Fruit fly (Drosophila melanogaster) whole organism, embryonic: ENCODE results near the gene CG3841.

Experiments
- Abd-B ChIP-seq: fragments of 200-800 bp; sonication (Bioruptor generic); optimal IDR thresholded peaks from 2 replicates; lab custom pipeline; 2018; ENCODE audit warnings: missing biosample characterization, mild to moderate bottlenecking, missing genetic modification characterization, moderate library complexity
- Atf6 ChIP-seq: fragments of 200-800 bp; sonication (Bioruptor generic); IDR thresholded peaks from 2 replicates; pipeline ENCODE4 v1.3.6; 2022; ENCODE audit warnings: missing biosample characterization, missing genetic modification characterization
- Blimp-1 ChIP-seq: fragments of 200-800 bp; sonication (Bioruptor generic); optimal IDR thresholded peaks from 3 replicates; lab custom pipeline; 2018; ENCODE audit warnings: missing biosample characterization, missing genetic modification characterization, mild to moderate bottlenecking, moderate library complexity, missing genetic modification reagents
- CG10959 ChIP-seq: fragments of 200-800 bp; sonication (Bioruptor generic); IDR thresholded peaks from 2 replicates; pipeline ENCODE4 v1.3.6; 2022; ENCODE audit warnings: missing biosample characterization, missing genetic modification characterization
- CG11696 ChIP-seq: fragments of 200-800 bp; sonication (Bioruptor generic); IDR thresholded peaks from 2 replicates; pipeline ENCODE4 v1.3.6; 2022; ENCODE audit warnings: missing biosample characterization, missing genetic modification characterization
- CG13296 ChIP-seq: fragments of 200-800 bp; sonication (Bioruptor generic); optimal IDR thresholded peaks from 3 replicates; lab custom pipeline; 2018; ENCODE audit warnings: missing biosample characterization, mild to moderate bottlenecking, missing genetic modification characterization
- CG13424 ChIP-seq: fragments of 200-800 bp; sonication (Bioruptor generic); optimal IDR thresholded peaks from 2 replicates; lab custom pipeline; 2019; ENCODE audit warnings: missing biosample characterization, mild to moderate bottlenecking, missing genetic modification characterization, moderate library complexity
- CG17361 ChIP-seq: fragments of 200-800 bp; sonication (Bioruptor generic); IDR thresholded peaks from 3 replicates; pipeline ENCODE4 v1.3.6; 2022; ENCODE audit warnings: missing biosample characterization, missing genetic modification characterization
- CG18262 ChIP-seq: fragments of 200-800 bp; optimal IDR thresholded peaks from 3 replicates; lab custom pipeline; 2019; ENCODE audit warnings: missing biosample characterization, mild to moderate bottlenecking, missing genetic modification characterization, moderate library complexity
- CG18476 ChIP-seq: fragments of 200-800 bp; sonication (Bioruptor generic); optimal IDR thresholded peaks from 2 replicates; lab custom pipeline; 2016; ENCODE audit warnings: missing biosample characterization, mild to moderate bottlenecking, missing genetic modification characterization
- CG2199 ChIP-seq: fragments of 200-800 bp; sonication (Bioruptor generic); IDR thresholded peaks from 3 replicates; pipeline ENCODE4 v1.3.6; 2022; ENCODE audit warnings: missing biosample characterization, missing genetic modification characterization
- CG2712 ChIP-seq: fragments of 200-800 bp; optimal IDR thresholded peaks from 3 replicates; lab custom pipeline; 2019; ENCODE audit warnings: missing biosample characterization, mild to moderate bottlenecking, missing genetic modification characterization, moderate library complexity
- CG2875 ChIP-seq: fragments of 200-800 bp; sonication (Bioruptor generic); optimal IDR thresholded peaks from 2 replicates; lab custom pipeline; 2017; ENCODE audit warnings: missing biosample characterization, mild to moderate bottlenecking, missing genetic modification characterization, missing genetic modification reagents
- CG3407 ChIP-seq: fragments of 200-800 bp; sonication (Bioruptor generic); optimal IDR thresholded peaks from 2 replicates; lab custom pipeline; 2018; ENCODE audit warnings: missing biosample characterization, mild to moderate bottlenecking, missing genetic modification characterization
- CG4360 ChIP-seq: fragments of 200-800 bp; sonication (Bioruptor generic); IDR thresholded peaks from 2 replicates; pipeline ENCODE4 v1.3.6; 2022; ENCODE audit warnings: missing biosample characterization, missing genetic modification characterization
- CG4424 ChIP-seq: fragments of 200-800 bp; sonication (Bioruptor generic); optimal IDR thresholded peaks from 3 replicates; lab custom pipeline; 2016; ENCODE audit warnings: missing biosample characterization, missing genetic modification characterization
- CG5180 ChIP-seq: fragments of 200-800 bp; sonication (Bioruptor generic); optimal IDR thresholded peaks from 3 replicates; lab custom pipeline; 2017; ENCODE audit warnings: missing biosample characterization, missing genetic modification characterization, mild to moderate bottlenecking, moderate library complexity, missing genetic modification reagents
- CG6813 ChIP-seq: fragments of 200-800 bp; sonication (Bioruptor generic); optimal IDR thresholded peaks from 2 replicates; lab custom pipeline; 2017; ENCODE audit warnings: missing biosample characterization, missing genetic modification characterization, mild to moderate bottlenecking, moderate library complexity, missing genetic modification reagents
- CG6854 ChIP-seq: fragments of 200-800 bp; sonication (Bioruptor generic); optimal IDR thresholded peaks from 3 replicates; lab custom pipeline; 2017; ENCODE audit warnings: missing biosample characterization, mild to moderate bottlenecking, missing genetic modification characterization
- CG7839 ChIP-seq: fragments of 200-800 bp; sonication (Bioruptor generic); optimal IDR thresholded peaks from 3 replicates; lab custom pipeline; 2018; ENCODE audit warnings: missing biosample characterization, mild to moderate bottlenecking, missing genetic modification characterization, moderate library complexity
- CG8924 ChIP-seq: fragments of 200-800 bp; optimal IDR thresholded peaks from 3 replicates; lab custom pipeline; 2019; ENCODE audit warnings: missing biosample characterization, mild to moderate bottlenecking, missing genetic modification characterization, moderate library complexity
- CG9215 ChIP-seq: fragments of 200-800 bp; sonication (Bioruptor generic); IDR thresholded peaks from 2 replicates; pipeline ENCODE4 v1.3.6; 2022; ENCODE audit warnings: missing biosample characterization, missing genetic modification characterization
- D19A ChIP-seq: fragments of 200-800 bp; optimal IDR thresholded peaks from 3 replicates; lab custom pipeline; 2019; ENCODE audit warnings: missing biosample characterization, mild to moderate bottlenecking, missing genetic modification characterization, moderate library complexity
- ERR ChIP-seq: fragments of 200-800 bp; sonication (Bioruptor generic); optimal IDR thresholded peaks from 2 replicates; lab custom pipeline; 2016; ENCODE audit warnings: missing biosample characterization, missing genetic modification characterization
- Elba2 ChIP-seq: fragments of 200-800 bp; sonication (Bioruptor generic); optimal IDR thresholded peaks from 3 replicates; lab custom pipeline; 2016; ENCODE audit warnings: missing biosample characterization, missing genetic modification characterization
- GATAe ChIP-seq: fragments of 200-800 bp; sonication (Bioruptor generic); conservative IDR thresholded peaks from 2 replicates; pipeline ENCODE4 v1.3.6; 2022; ENCODE audit warnings: missing biosample characterization, missing genetic modification characterization
- Gsc ChIP-seq: fragments of 200-800 bp; sonication (Bioruptor generic); IDR thresholded peaks from 2 replicates; pipeline ENCODE4 v1.3.6; 2022; ENCODE audit warnings: missing biosample characterization, missing genetic modification characterization
- HmgZ ChIP-seq: fragments of 200-800 bp; sonication (Bioruptor generic); optimal IDR thresholded peaks from 2 replicates; lab custom pipeline; 2018; ENCODE audit warnings: missing biosample characterization, mild to moderate bottlenecking, missing genetic modification characterization
- Myb ChIP-seq: fragments of 200-800 bp; sonication (Bioruptor generic); optimal IDR thresholded peaks from 2 replicates; lab custom pipeline; 2016; ENCODE audit warnings: missing biosample characterization, missing genetic modification characterization
- Rfx ChIP-seq: fragments of 200-800 bp; sonication (Bioruptor generic); IDR thresholded peaks from 2 replicates; pipeline ENCODE4 v1.3.6; 2022; ENCODE audit warnings: missing biosample characterization, missing genetic modification characterization
- Spps ChIP-seq: fragments of 200-800 bp; sonication (Bioruptor generic); optimal IDR thresholded peaks from 2 replicates; lab custom pipeline; 2018; ENCODE audit warnings: missing biosample characterization, mild to moderate bottlenecking, missing genetic modification characterization
- TFAM ChIP-seq: fragments of 200-800 bp; sonication (Bioruptor generic); optimal IDR thresholded peaks from 2 replicates; lab custom pipeline; 2017; ENCODE audit warnings: missing biosample characterization, missing genetic modification characterization, inconsistent platforms
- Xrp1 ChIP-seq: fragments of 200-800 bp; sonication (Bioruptor generic); IDR thresholded peaks from 2 replicates; pipeline ENCODE4 v1.3.6; 2022; ENCODE audit warnings: missing biosample characterization, missing genetic modification characterization
- al ChIP-seq: fragments of 200-800 bp; sonication (Bioruptor generic); IDR thresholded peaks from 2 replicates; pipeline ENCODE4 v1.3.6; 2022; ENCODE audit warnings: missing biosample characterization, missing genetic modification characterization
- crol ChIP-seq: fragments of 200-800 bp; sonication (Bioruptor generic); IDR thresholded peaks from 2 replicates; pipeline ENCODE4 v1.3.6; 2022; ENCODE audit warnings: missing biosample characterization, missing genetic modification characterization
- dysf ChIP-seq: fragments of 200-800 bp; sonication (Bioruptor generic); IDR thresholded peaks from 3 replicates; pipeline ENCODE4 v1.3.6; 2022; ENCODE audit warnings: missing biosample characterization, missing genetic modification characterization
- fru ChIP-seq: fragments of >200 bp; optimal IDR thresholded peaks from 2 replicates; lab custom pipeline; 2017
- gcm ChIP-seq: fragments of 200-800 bp; sonication (Bioruptor generic); optimal IDR thresholded peaks from 2 replicates; lab custom pipeline; 2019; ENCODE audit warnings: missing biosample characterization, mild to moderate bottlenecking, missing genetic modification characterization, moderate library complexity
- gt ChIP-seq: fragments of 200-800 bp; sonication (Bioruptor generic); IDR thresholded peaks from 2 replicates; pipeline ENCODE4 v1.3.6; 2022; ENCODE audit warnings: missing biosample characterization, missing genetic modification characterization
- insv ChIP-seq, 2 experiments: fragments of 200-800 bp; sonication (Bioruptor generic); optimal IDR thresholded peaks; 3 replicates each; lab custom pipeline; 2016 to 2018; ENCODE audit warnings: missing biosample characterization in 2 of 2, missing genetic modification characterization in 2 of 2
- jumu ChIP-seq: fragments of 200-800 bp; sonication (Bioruptor generic); optimal IDR thresholded peaks from 3 replicates; lab custom pipeline; 2016; ENCODE audit warnings: missing biosample characterization, missing genetic modification characterization
- lov ChIP-seq, 2 experiments: fragments of 200-800 bp in 1 of 2; fragments of >200 bp in 1 of 2; sonication (Bioruptor generic) in 1 of 2; IDR thresholded peaks in 1 of 2; optimal IDR thresholded peaks in 1 of 2; 2 replicates in 1 of 2; 3 replicates in 1 of 2; pipeline versions ENCODE4 v1.3.6 to Lab custom; 2017 to 2022; ENCODE audit warnings: missing biosample characterization in 1 of 2, missing genetic modification characterization in 1 of 2
- mirr ChIP-seq: fragments of 200-800 bp; sonication (Bioruptor generic); optimal IDR thresholded peaks from 3 replicates; lab custom pipeline; 2018; ENCODE audit warnings: missing biosample characterization, mild to moderate bottlenecking, missing genetic modification characterization
- nerfin-2 ChIP-seq: fragments of 200-800 bp; sonication (Bioruptor generic); IDR thresholded peaks from 2 replicates; pipeline ENCODE4 v1.3.6; 2022; ENCODE audit warnings: missing biosample characterization, missing genetic modification characterization; ENCODE audit not compliant: partially characterized antibody
- phol ChIP-seq: fragments of 200-800 bp; sonication (Bioruptor generic); optimal IDR thresholded peaks from 3 replicates; lab custom pipeline; 2018; ENCODE audit warnings: missing biosample characterization, mild to moderate bottlenecking, missing genetic modification characterization, moderate library complexity
- salm ChIP-seq: fragments of 200-800 bp; sonication (Bioruptor generic); optimal IDR thresholded peaks from 2 replicates; lab custom pipeline; 2018; ENCODE audit warnings: missing biosample characterization, mild to moderate bottlenecking, missing genetic modification characterization
- sim ChIP-seq: fragments of 200-800 bp; sonication (Bioruptor generic); IDR thresholded peaks from 2 replicates; pipeline ENCODE4 v1.3.6; 2022; ENCODE audit warnings: missing biosample characterization, missing genetic modification characterization
- slbo ChIP-seq: fragments of 200-800 bp; sonication (Bioruptor generic); IDR thresholded peaks from 2 replicates; pipeline ENCODE4 v1.3.6; 2022; ENCODE audit warnings: missing biosample characterization, missing genetic modification characterization
- stc ChIP-seq: fragments of 200-800 bp; sonication (Bioruptor generic); IDR thresholded peaks from 2 replicates; pipeline ENCODE4 v1.3.6; 2022; ENCODE audit warnings: missing biosample characterization, missing genetic modification characterization
- tll ChIP-seq, 2 experiments: fragments of 200-800 bp in 1 of 2; fragments of >200 bp in 1 of 2; sonication (Bioruptor generic) in 1 of 2; optimal IDR thresholded peaks; 2 replicates each; lab custom pipeline; 2017 to 2019; ENCODE audit warnings: missing biosample characterization in 2 of 2, missing genetic modification characterization in 2 of 2, mild to moderate bottlenecking in 1 of 2, moderate library complexity in 1 of 2

CG3841 gene

dm6 chr2L:9613922-9614321, 24.6 kb downstream of the CG3841 start (continued):
- TF ChIP-seq CG8924 (tag; lab: Kevin White, UChicago) = peak; percentile 52
- peak; percentile 3 for TF ChIP-seq CG13296 (GFP tag; lab: Kevin White, UChicago)
- TF ChIP-seq CG4360 = no peak
- 0 out of 2 replicates have a peak, but pooled peaks have one; percentile 22 for TF ChIP-seq Atf6 (GFP tag; lab: Robert Waterston, UW)
- TF ChIP-seq CG2199 = peak; percentile 75; the same call in 1 of the 3 replicates
- TF ChIP-seq gcm (GFP tag; lab: Kevin White, UChicago) = peak; percentile 17
- TF ChIP-seq Myb (GFP tag; lab: Kevin White, UChicago) = peak; percentile 18
- no peak for TF ChIP-seq insv (GFP tag; optimal IDR thresholded peaks at IDR 0.05; lab: Kevin White, UChicago)
- TF ChIP-seq CG6854 (GFP tag; lab: Kevin White, UChicago) = peak; percentile 6
- TF ChIP-seq CG2875 (GFP tag; lab: Kevin White, UChicago) = peak; percentile 54
- TF ChIP-seq ERR = no peak
- TF ChIP-seq CG5180 = peak; percentile 17
- no peak for TF ChIP-seq tll (GFP tag; optimal IDR thresholded peaks at IDR 0.05; lab: Kevin White, UChicago)
- no peak for TF ChIP-seq gt (GFP tag; lab: Robert Waterston, UW)
- TF ChIP-seq Spps (tag; lab: Kevin White, UChicago) = peak; percentile 41
- peak; percentile 35 for TF ChIP-seq CG2712
- TF ChIP-seq salm = peak; percentile 3
- TF ChIP-seq D19A (tag; lab: Kevin White, UChicago) = peak; percentile 11
- TF ChIP-seq sim (GFP tag; lab: Robert Waterston, UW) = no peak
- TF ChIP-seq CG18262 (tag; lab: Kevin White, UChicago) = peak; percentile 27
- TF ChIP-seq al (GFP tag; lab: Robert Waterston, UW) = no peak; the same call in 1 of the 2 replicates
- TF ChIP-seq Abd-B (GFP tag; lab: Kevin White, UChicago) = no peak
- 0 out of 3 replicates have a peak, but pooled peaks have one; percentile 11 for TF ChIP-seq CG17361 (GFP tag; lab: Robert Waterston, UW)
- TF ChIP-seq CG3407 (GFP tag; lab: Kevin White, UChicago) = peak; percentile 2
- no peak for TF ChIP-seq CG13424 (tag; lab: Kevin White, UChicago)
- peak; percentile 54; the same call in 1 of the 2 replicates for TF ChIP-seq slbo
- TF ChIP-seq nerfin-2 (GFP tag; lab: Robert Waterston, UW) = no peak
- TF ChIP-seq dysf (GFP tag; lab: Robert Waterston, UW) = peak; percentile 38; the same call in 1 of the 3 replicates
- peak; percentile 45 for TF ChIP-seq Blimp-1 (GFP tag; lab: Kevin White, UChicago)
- no peak for TF ChIP-seq CG10959 (GFP tag; lab: Robert Waterston, UW)
- no peak; the same call in 1 of the 2 replicates for TF ChIP-seq GATAe
- TF ChIP-seq Elba2 = no peak
- TF ChIP-seq CG9215 (GFP tag; lab: Robert Waterston, UW) = no peak
- no peak for TF ChIP-seq fru (lab: Kevin White, UChicago)
- peak; percentile 47 for TF ChIP-seq Xrp1 (GFP tag; lab: Robert Waterston, UW)
- TF ChIP-seq TFAM (GFP tag; lab: Kevin White, UChicago) = no peak
- TF ChIP-seq jumu (GFP tag; lab: Kevin White, UChicago) = no peak
- peak; percentile 55 for TF ChIP-seq CG6813 (GFP tag; lab: Kevin White, UChicago)
- TF ChIP-seq crol (GFP tag; lab: Robert Waterston, UW) = peak; percentile 44
- peak; percentile 29 for TF ChIP-seq HmgZ (tag; lab: Kevin White, UChicago)
- TF ChIP-seq CG7839 (tag; lab: Kevin White, UChicago) = peak; percentile 19
- no peak for TF ChIP-seq CG18476
- no peak for TF ChIP-seq Gsc (GFP tag; lab: Robert Waterston, UW)
- TF ChIP-seq CG11696 (GFP tag; lab: Robert Waterston, UW) = peak; percentile 7; the same call in 1 of the 2 replicates
- peak; percentile 23 for TF ChIP-seq phol (tag; lab: Kevin White, UChicago)
- no peak for TF ChIP-seq CG4424 (GFP tag; lab: Kevin White, UChicago)
- TF ChIP-seq stc (GFP tag; lab: Robert Waterston, UW) = peak; percentile 43; the same call in 1 of the 2 replicates
- peak; percentile 40 for TF ChIP-seq mirr (GFP tag; lab: Kevin White, UChicago)
- TF ChIP-seq lov (optimal IDR thresholded peaks at IDR 0.05; lab: Kevin White, UChicago) = no peak
- no peak for TF ChIP-seq lov (GFP tag; IDR thresholded peaks at IDR 0.05; lab: Robert Waterston, UW)
- peak; percentile 58 for TF ChIP-seq Rfx (GFP tag; lab: Robert Waterston, UW)
